Fruit fly (Drosophila melanogaster) whole organism, prepupa: ENCODE data around the gene CG12519.

Experiments
- Blimp-1 ChIP-seq: fragments of 200-800 bp; sonication (Bioruptor generic); optimal IDR thresholded peaks from 3 replicates; lab custom pipeline; 2017; ENCODE audit warnings: missing biosample characterization, missing genetic modification characterization, mild to moderate bottlenecking, moderate library complexity, missing genetic modification reagents
- CG15336 ChIP-seq: fragments of 200-800 bp; sonication (Bioruptor generic); IDR thresholded peaks from 2 replicates; pipeline ENCODE4 v1.3.6; 2022; ENCODE audit warnings: missing biosample characterization, missing genetic modification characterization
- CG32006 ChIP-seq: fragments of 200-800 bp; sonication (Bioruptor generic); optimal IDR thresholded peaks from 3 replicates; lab custom pipeline; 2017; ENCODE audit warnings: missing biosample characterization, mild to moderate bottlenecking, missing genetic modification characterization
- CG3919 ChIP-seq: fragments of 200-800 bp; sonication (Bioruptor generic); optimal IDR thresholded peaks from 3 replicates; lab custom pipeline; 2016; ENCODE audit warnings: missing biosample characterization, missing genetic modification characterization
- CG4318 ChIP-seq: fragments of 200-800 bp; sonication (Bioruptor generic); optimal IDR thresholded peaks from 3 replicates; lab custom pipeline; 2017; ENCODE audit warnings: missing biosample characterization, mild to moderate bottlenecking, missing genetic modification characterization
- CG6276 ChIP-seq: fragments of 200-800 bp; sonication (Bioruptor generic); optimal IDR thresholded peaks from 2 replicates; lab custom pipeline; 2017; ENCODE audit warnings: missing biosample characterization, mild to moderate bottlenecking, missing genetic modification characterization
- CG6792 ChIP-seq: fragments of 200-800 bp; sonication (Bioruptor generic); optimal IDR thresholded peaks from 3 replicates; lab custom pipeline; 2016; ENCODE audit warnings: missing biosample characterization, missing genetic modification characterization
- CG6854 ChIP-seq: fragments of 200-800 bp; sonication (Bioruptor generic); optimal IDR thresholded peaks from 2 replicates; lab custom pipeline; 2017; ENCODE audit warnings: missing biosample characterization, mild to moderate bottlenecking, missing genetic modification characterization
- CG7368 ChIP-seq: fragments of 200-800 bp; sonication (Bioruptor generic); optimal IDR thresholded peaks from 3 replicates; lab custom pipeline; 2016; ENCODE audit warnings: missing biosample characterization, missing genetic modification characterization
- CG8119 ChIP-seq: fragments of 200-800 bp; sonication (Bioruptor generic); IDR thresholded peaks from 3 replicates; pipeline ENCODE4 v1.3.6; 2022; ENCODE audit warnings: missing biosample characterization, missing genetic modification characterization
- CG8319 ChIP-seq: fragments of 200-800 bp; sonication (Bioruptor generic); optimal IDR thresholded peaks from 3 replicates; lab custom pipeline; 2016; ENCODE audit warnings: missing biosample characterization, missing genetic modification characterization
- CG8632 ChIP-seq: fragments of 200-800 bp; sonication (Bioruptor generic); optimal IDR thresholded peaks from 3 replicates; lab custom pipeline; 2016; ENCODE audit warnings: missing biosample characterization, missing genetic modification characterization
- CG9139 ChIP-seq: fragments of 200-800 bp; sonication (Bioruptor generic); optimal IDR thresholded peaks from 3 replicates; lab custom pipeline; 2017; ENCODE audit warnings: missing biosample characterization, mild to moderate bottlenecking, missing genetic modification characterization
- Eip75B ChIP-seq: fragments of 200-800 bp; sonication (Bioruptor generic); optimal IDR thresholded peaks from 3 replicates; lab custom pipeline; 2016; ENCODE audit warnings: missing biosample characterization, missing genetic modification characterization
- Eip78C ChIP-seq: fragments of 200-800 bp; sonication (Bioruptor generic); peaks from one replicate; lab custom pipeline; 2016; ENCODE audit warnings: missing biosample characterization, missing genetic modification characterization
- Ets96B ChIP-seq: fragments of 200-800 bp; optimal IDR thresholded peaks from 2 replicates; lab custom pipeline; 2019; ENCODE audit warnings: missing biosample characterization, mild to moderate bottlenecking, missing genetic modification characterization, moderate library complexity
- Hr38 ChIP-seq: sonication (Bioruptor generic); optimal IDR thresholded peaks from 2 replicates; lab custom pipeline; 2016; ENCODE audit warnings: missing biosample characterization, missing genetic modification characterization
- Hr4 ChIP-seq: fragments of 200-800 bp; sonication (Bioruptor generic); optimal IDR thresholded peaks from 3 replicates; lab custom pipeline; 2016; ENCODE audit warnings: missing biosample characterization, missing genetic modification characterization
- Lpt ChIP-seq: fragments of 200-800 bp; sonication (Bioruptor generic); optimal IDR thresholded peaks from 3 replicates; lab custom pipeline; 2016; ENCODE audit warnings: missing biosample characterization, missing genetic modification characterization
- Smox ChIP-seq: fragments of 200-800 bp; sonication (Bioruptor generic); optimal IDR thresholded peaks from 3 replicates; lab custom pipeline; 2016; ENCODE audit warnings: missing biosample characterization, missing genetic modification characterization
- Sox102F ChIP-seq: fragments of 200-800 bp; sonication (Bioruptor generic); optimal IDR thresholded peaks from 2 replicates; lab custom pipeline; 2016; ENCODE audit warnings: missing biosample characterization, mild to moderate bottlenecking, missing genetic modification characterization
- Sox14 ChIP-seq: fragments of 200-800 bp; sonication (Bioruptor generic); optimal IDR thresholded peaks from 3 replicates; lab custom pipeline; 2016; ENCODE audit warnings: missing biosample characterization, missing genetic modification characterization
- Sox15 ChIP-seq: fragments of 200-800 bp; sonication (Bioruptor generic); optimal IDR thresholded peaks from 3 replicates; lab custom pipeline; 2016; ENCODE audit warnings: missing biosample characterization, missing genetic modification characterization
- acj6 ChIP-seq: fragments of 200-800 bp; sonication (Bioruptor generic); optimal IDR thresholded peaks from 3 replicates; lab custom pipeline; 2016; ENCODE audit warnings: missing biosample characterization, missing genetic modification characterization
- dac ChIP-seq: fragments of 200-800 bp; sonication (Bioruptor generic); optimal IDR thresholded peaks from 2 replicates; lab custom pipeline; 2017; ENCODE audit warnings: missing biosample characterization, mild to moderate bottlenecking, missing genetic modification characterization
- eg ChIP-seq: fragments of 200-800 bp; sonication (Bioruptor generic); IDR thresholded peaks from 3 replicates; pipeline ENCODE4 v1.3.6; 2022; ENCODE audit warnings: missing biosample characterization, missing genetic modification characterization
- fd59A ChIP-seq: fragments of 200-800 bp; sonication (Bioruptor generic); optimal IDR thresholded peaks from 2 replicates; lab custom pipeline; 2017; ENCODE audit warnings: missing biosample characterization, mild to moderate bottlenecking, missing genetic modification characterization, missing genetic modification reagents
- fd85E ChIP-seq: fragments of 200-800 bp; sonication (Bioruptor generic); optimal IDR thresholded peaks from 3 replicates; lab custom pipeline; 2016; ENCODE audit warnings: missing biosample characterization, missing genetic modification characterization
- salr ChIP-seq, 2 experiments: fragments of 200-800 bp; sonication (Bioruptor generic); optimal IDR thresholded peaks; 3 replicates each; lab custom pipeline; 2016 to 2018; ENCODE audit warnings: missing biosample characterization in 2 of 2, missing genetic modification characterization in 2 of 2, mild to moderate bottlenecking in 1 of 2
- svp ChIP-seq: fragments of 200-800 bp; sonication (Bioruptor generic); peaks from one replicate; lab custom pipeline; 2016; ENCODE audit warnings: missing biosample characterization, missing genetic modification characterization

Gene CG12519

DNA sequence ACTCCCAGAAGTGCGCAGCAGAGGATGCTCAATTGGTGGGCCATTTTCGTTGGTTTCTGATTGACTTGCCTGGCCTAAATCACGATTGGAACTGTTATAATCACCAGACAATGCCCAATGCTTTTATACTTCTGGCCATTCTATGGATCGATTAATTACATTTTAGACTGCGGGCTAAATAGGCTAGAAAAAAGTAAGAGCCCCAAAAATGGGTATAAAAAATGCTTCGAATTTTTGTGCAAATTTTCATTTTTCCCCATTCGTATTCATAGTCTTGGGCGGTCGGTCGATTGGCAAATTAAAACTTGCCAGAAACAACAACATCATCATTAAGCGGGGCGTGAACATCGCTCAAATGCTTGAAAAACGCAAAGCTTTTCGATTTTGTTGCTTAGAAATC, 45.9 kb downstream of the CG12519 start, which contains the start of gene Cpr76Ba:
Gene Cpr76Ba (minus strand): TSS at position 101 of the 400 bp plus-strand sequence.
- no peak for TF ChIP-seq CG6854 (GFP tag; lab: Kevin White, UChicago)
- TF ChIP-seq CG4318 (GFP tag; lab: Kevin White, UChicago) = no peak
- no peak for TF ChIP-seq CG9139 (GFP tag; lab: Kevin White, UChicago)
- no peak for TF ChIP-seq Smox (GFP tag; lab: Kevin White, UChicago)
- TF ChIP-seq dac (GFP tag; lab: Kevin White, UChicago) = no peak
- no peak for TF ChIP-seq Sox14 (GFP tag; lab: Kevin White, UChicago)
- no peak for TF ChIP-seq CG6276 (GFP tag; lab: Kevin White, UChicago)
- no peak for TF ChIP-seq CG7368 (GFP tag; lab: Kevin White, UChicago)
- no peak for TF ChIP-seq Sox102F
- no peak for TF ChIP-seq Sox15 (GFP tag; lab: Kevin White, UChicago)
- no peak for TF ChIP-seq Blimp-1 (GFP tag; lab: Kevin White, UChicago)
- no peak for TF ChIP-seq CG6792 (GFP tag; lab: Kevin White, UChicago)
- TF ChIP-seq fd59A (GFP tag; lab: Kevin White, UChicago) = no peak
- no peak for TF ChIP-seq CG15336
- TF ChIP-seq Hr4 (GFP tag; lab: Kevin White, UChicago) = no peak
- TF ChIP-seq, all 60 proteins: peak for 0

DNA sequence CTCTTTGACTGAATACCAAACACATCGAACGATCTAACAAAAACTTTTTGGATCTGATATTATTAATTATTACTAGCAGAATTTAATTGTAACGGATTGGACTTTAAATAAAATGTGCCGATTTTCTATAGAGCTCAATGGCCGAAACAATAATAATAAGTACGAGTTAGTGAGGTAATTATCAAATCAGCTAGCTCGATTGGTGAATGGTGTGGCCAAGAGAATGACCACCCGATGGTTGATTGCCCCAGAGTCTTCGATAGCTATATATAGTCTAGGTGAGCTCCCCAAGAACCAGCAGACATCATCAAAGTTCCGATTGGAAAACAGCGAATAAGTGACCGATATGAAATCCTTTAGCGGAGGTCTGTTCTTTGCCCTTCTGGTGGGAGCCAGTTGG, 47.1 kb downstream of the CG12519 start, which contains the start of gene Cpr76Bb:
Gene Cpr76Bb (plus strand): TSS at position 301 of the 400 bp plus-strand sequence.
- TF ChIP-seq CG8319 (no peak), Lpt (no peak), Eip78C (GFP tag; lab: Kevin White, UChicago) (no peak), Ets96B (tag; lab: Kevin White, UChicago) (no peak), fd85E (GFP tag; lab: Kevin White, UChicago) (no peak)

DNA sequence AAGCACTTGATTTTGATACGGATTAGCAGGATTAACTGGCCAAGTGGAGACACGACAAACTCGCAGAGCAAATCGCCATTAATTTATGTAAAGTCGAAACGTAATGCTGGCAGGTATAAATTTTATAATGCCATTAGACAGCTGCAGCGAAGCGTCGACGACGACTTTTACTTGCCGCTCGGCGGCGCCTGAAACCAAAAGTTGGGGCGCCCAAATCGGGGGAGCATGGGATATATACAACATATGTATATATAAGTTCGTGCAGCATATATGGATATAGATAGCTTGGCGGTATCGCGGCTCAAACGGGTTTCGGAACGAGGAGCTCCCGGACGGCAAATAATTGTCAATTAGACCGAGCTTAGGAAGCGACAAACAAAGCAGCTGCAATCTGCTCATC, 48.4 kb downstream of the CG12519 start, which contains the start of gene Cpr76Bc:
Gene Cpr76Bc (plus strand): TSS at position 301 of the 400 bp plus-strand sequence.
- no peak for TF ChIP-seq CG32006
- TF ChIP-seq Lpt = peak; percentile 4
- TF ChIP-seq Sox14 (GFP tag; lab: Kevin White, UChicago) = no peak
- peak; percentile 36; the same call in 1 of the 2 replicates for TF ChIP-seq CG15336
- TF ChIP-seq acj6 (GFP tag; lab: Kevin White, UChicago) = no peak
- TF ChIP-seq Eip78C (GFP tag; lab: Kevin White, UChicago) = peak; percentile 18
- no peak for TF ChIP-seq Smox (GFP tag; lab: Kevin White, UChicago)

DNA sequence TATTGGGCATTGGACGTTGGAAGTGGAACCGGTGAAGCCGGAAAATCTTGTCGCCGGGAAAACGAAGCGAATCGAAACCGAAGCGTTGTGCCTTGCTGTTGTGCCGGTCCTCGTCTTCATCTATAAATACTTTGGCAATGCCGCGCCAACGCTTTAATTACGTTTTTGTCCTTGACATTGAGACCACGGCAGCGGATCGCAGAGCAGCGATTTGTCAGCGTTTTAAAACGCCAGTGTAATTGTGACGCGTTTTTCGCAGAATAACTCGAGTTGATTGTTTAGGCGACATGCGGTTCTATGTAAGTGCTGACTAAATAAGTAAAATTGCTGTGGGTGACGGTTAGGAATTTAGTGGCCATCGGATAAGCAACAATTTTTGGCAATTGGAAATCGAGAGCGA, 48.8 kb downstream of the CG12519 start:
- TF ChIP-seq CG8119 (GFP tag; lab: Robert Waterston, UW) (no peak), svp (GFP tag; lab: Kevin White, UChicago) (no peak), CG3919 (no peak), acj6 (GFP tag; lab: Kevin White, UChicago) (no peak), salr (GFP tag; optimal IDR thresholded peaks at IDR 0.05; lab: Kevin White, UChicago) (no peak), eg (0 out of 3 replicates have a peak, but pooled peaks have one; percentile 29), CG8632 (GFP tag; lab: Kevin White, UChicago) (no peak), Eip75B (GFP tag; lab: Kevin White, UChicago) (no peak), Hr38 (no peak)
